Worm (Caenorhabditis elegans) whole organism, young adult: Measurements from ENCODE around the gene dhs-20.

Source experiments
- ama-1 ChIP-seq, 3 experiments: fragments of 150-350 bp in 1 of 3; sonication (generic microtip) in 2 of 3; optimal IDR thresholded peaks; 2 replicates each; lab custom pipeline; 2014 to 2018; ENCODE audit warnings: missing biosample characterization in 2 of 3, missing genetic modification characterization in 2 of 3, missing genetic modification reagents in 2 of 3
- ccch-3 ChIP-seq: fragments of 200-800 bp; sonication (Bioruptor generic); optimal IDR thresholded peaks from 2 replicates; lab custom pipeline; 2018; ENCODE audit warnings: mild to moderate bottlenecking, missing genetic modification characterization, missing compliant biosample characterization
- lin-35 ChIP-seq, 3 experiments: fragments of 150-350 bp in 2 of 3; sonication (generic microtip) in 1 of 3; optimal IDR thresholded peaks; 2 replicates each; lab custom pipeline; 2014 to 2018; ENCODE audit warnings: missing biosample characterization in 3 of 3, missing genetic modification characterization in 3 of 3, missing genetic modification reagents in 3 of 3
- madf-6 ChIP-seq: fragments of 200-800 bp; sonication (Bioruptor generic); IDR thresholded peaks from 2 replicates; pipeline ENCODE4 v1.3.6; 2022; ENCODE audit warnings: missing genetic modification reagents, missing genetic modification characterization, missing compliant biosample characterization

DNA sequence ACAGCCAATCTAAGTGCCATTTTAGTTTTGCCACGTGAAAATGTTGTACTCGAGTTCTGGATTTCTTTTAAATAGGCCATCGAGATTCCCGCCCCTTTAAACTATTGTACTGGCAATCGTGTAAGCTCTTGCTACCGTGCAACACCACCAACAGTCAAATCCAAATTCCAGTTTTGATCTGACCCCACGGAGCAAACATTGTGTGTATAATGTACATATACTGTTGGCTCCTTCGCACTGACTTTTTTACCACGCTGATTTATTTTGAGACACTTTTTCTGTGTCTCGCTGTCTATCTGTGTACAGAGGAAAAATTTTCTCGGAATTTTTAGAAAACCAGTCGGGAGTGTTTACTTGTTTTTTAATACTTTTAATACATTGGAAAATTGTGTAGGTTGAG is 5.7 kb upstream of the dhs-20 start, which contains the start of gene piit-1:
- TF ChIP-seq ama-1 (optimal IDR thresholded peaks at IDR 0.05; lab: Kevin White, UChicago), result no peak
- no peak for TF ChIP-seq ama-1 (GFP tag; optimal IDR thresholded peaks at IDR 0.05; lab: Kevin White, UChicago)
- no peak for TF ChIP-seq lin-35 (GFP tag; optimal IDR thresholded peaks at IDR 0.05; lab: Kevin White, UChicago)
- TF ChIP-seq madf-6, result no peak
- TF ChIP-seq ccch-3, result no peak
